Fruit fly (Drosophila melanogaster): ENCODE data around the gene CG12818.
"Not testable (repeated sequence)": the region's sequence is repeated elsewhere in the genome, so short reads cannot be mapped to it uniquely, and the experiment has no call there.

The CG12818 gene

DNA sequence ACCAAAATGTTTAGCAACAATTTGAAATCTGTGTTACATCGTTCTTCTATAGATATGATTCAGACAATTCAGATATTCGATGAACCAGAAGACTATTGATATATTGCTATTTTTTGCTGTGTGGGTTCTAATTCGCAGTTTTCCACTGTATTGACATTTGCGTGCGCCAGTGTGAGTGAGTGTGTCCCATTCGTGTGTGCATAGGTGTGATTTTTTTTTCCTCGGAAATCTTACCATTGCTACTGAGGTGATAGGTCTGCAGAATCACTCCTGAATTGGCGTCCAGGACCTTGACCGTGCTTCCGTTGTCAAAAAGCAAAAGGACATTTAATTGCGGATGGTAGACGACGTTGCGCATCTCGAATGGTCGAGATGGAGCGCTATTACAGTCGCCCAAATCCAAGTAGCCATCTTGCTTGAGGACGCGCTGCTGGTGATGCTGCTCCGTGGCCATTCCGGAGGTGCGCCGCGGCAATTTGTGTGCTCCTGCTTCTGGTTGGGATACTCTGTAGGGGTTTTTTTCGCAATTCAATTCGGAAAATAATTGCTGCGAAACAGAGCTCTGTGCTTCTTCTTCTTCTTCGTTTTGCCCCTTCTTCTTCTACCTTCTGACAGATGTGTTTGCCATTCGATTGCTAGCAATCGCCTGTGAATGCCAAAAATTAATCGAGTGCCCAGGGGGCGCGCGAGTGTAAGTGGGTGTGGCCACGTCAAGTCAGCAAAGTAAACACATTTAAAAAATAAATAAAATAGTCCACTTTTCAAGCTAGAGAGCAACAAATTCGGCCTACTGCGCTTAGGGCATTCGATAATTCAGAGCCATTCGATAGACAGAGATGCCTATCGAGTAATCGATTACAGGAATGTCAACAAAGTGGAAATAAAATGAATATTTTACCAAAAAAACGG, at the start of gene CG12818, which contains the start of gene Bruce:
CG12818 (plus strand) TSS at position 848 of the 909 bp plus-strand sequence.
Bruce (minus strand) TSS at position 620 of the 909 bp plus-strand sequence.
- TF ChIP-seq noc (tag; optimal IDR thresholded peaks at IDR 0.05): no peak

DNA sequence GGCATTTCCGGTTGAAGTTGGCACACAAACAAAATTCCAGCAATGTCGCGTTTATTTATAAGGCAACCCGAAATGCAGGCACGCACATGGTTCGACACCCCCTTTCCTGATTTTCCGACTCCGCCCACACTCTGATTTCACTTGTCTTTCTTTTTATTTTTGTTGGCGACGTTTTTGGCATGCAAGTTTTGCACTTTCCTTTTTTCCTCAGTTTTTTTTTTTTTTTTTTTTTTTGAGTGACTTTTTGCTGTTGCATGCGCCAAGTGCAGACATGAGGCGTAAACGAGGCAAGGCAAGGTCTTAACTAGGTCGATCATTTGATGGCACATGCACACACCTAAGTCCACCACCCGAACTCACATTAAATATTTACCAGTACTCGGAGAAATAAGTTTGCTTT, 49.3 kb upstream of the CG12818 start:
- no peak for TF ChIP-seq noc (tag; optimal IDR thresholded peaks at IDR 0.05)

DNA sequence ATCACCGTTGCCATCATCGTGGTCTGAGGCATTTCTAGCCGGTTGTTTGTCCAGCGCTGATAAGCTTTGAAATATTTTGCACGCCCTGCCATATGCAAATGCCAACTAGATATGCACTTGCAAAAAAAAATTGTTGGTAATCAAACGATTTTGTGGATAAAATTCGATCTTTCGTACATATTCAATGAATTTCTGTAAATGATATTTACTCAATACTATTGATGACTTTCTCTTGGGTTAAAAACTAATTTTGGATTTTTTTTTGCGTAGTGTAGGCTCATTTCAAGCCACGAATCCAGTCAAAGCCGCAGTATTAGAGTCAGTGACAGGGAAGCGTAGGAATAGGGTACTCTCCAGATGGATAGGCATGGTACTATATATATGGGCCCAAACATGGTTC, 48.3 kb upstream of the CG12818 start:
- no peak for TF ChIP-seq noc (tag; optimal IDR thresholded peaks at IDR 0.05)

DNA sequence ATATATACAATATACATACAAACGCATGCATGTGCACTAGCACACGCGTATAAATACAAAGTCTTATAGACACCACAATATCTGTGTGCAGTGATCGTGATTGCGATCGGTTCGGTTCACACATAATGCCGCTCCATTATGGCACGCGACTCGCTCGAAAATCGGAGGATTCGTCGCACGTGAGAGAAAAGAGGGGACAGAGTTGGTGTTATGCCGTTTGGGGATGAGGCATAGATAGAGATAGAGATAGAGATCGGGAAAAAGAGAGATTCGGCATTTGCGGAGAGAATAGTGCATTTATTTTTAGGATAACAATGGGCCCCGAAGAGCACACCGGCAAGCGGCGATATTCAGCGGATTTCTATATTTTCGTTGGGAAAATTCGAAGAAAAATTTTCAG, 47.2 kb upstream of the CG12818 start:
- no peak for TF ChIP-seq noc (tag; optimal IDR thresholded peaks at IDR 0.05)

DNA sequence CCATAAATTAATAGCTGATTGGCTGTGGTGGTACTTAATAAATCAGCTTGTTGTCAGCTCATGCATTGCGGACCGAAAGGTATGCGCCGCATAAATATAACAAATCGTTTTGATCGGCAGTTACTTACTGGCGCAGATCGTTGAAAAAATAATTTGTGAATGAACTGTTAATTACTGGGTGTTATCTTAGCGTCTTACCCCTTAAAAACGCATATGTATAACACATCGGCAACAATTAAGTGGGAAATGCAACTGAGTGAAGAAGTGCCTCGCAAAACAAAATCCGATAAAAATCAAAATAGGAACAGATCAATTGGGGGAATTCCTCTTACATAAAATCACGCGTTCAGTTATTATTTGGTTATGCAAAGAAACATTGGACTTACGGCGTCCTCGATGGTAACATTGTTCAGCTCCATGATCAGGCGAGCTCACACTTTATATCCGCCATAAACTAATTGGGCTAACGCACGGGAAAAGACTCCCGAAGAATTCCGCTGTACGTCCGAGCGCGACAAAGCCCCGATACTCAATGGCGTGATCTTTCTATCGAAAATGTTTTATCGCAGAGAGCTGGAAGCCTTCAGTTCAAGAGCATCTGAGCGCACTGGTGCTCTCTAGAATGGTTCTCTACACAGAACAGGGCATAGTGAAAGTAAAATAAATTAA, 20.2 kb upstream of the CG12818 start, which contains the start of gene CG6293:
CG6293 (minus strand) TSS at position 538 of the 669 bp plus-strand sequence.
- no peak for TF ChIP-seq noc (tag; optimal IDR thresholded peaks at IDR 0.05)

DNA sequence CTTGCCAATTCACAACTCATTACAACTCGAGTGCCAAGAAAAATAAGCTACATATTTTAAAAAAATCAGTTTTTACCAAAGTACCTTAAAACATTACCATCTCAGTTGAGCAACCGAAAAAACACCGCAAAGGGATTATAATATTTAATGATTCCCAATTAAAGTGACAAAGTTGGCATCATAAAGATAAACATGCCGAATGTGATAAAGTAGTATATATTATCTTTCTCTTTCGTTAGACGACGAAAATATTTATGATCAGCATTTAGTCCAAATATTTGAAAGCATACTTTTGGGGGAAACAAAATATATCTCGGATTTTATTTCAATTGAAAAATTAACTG, 19.7 kb upstream of the CG12818 start:
- TF ChIP-seq noc (tag; optimal IDR thresholded peaks at IDR 0.05): no peak

DNA sequence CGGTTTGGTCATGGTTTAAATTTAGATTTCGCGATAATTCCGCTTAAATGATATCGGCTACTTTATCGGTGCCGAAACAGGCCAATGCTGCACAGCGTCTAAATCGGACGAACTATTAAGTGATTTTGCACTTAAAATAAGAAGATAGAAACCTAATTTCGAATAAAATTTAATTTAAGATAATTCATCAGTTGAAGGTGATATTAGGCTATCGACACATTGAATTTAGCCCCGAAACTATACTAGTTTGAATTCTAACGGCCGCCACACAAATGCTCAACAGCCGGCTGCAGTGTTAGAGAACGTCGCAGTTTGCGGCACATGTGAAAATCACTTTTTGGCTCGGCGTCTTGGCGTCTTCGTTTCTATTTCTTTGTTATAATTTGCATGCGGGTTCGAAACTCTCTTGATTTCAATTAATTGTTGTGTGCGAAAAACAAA, 1.5 kb downstream of the CG12818 start, which contains the start of gene sle:
sle (plus strand) TSS at position 293 of the 441 bp plus-strand sequence.
- no peak for TF ChIP-seq noc (tag; optimal IDR thresholded peaks at IDR 0.05)

DNA sequence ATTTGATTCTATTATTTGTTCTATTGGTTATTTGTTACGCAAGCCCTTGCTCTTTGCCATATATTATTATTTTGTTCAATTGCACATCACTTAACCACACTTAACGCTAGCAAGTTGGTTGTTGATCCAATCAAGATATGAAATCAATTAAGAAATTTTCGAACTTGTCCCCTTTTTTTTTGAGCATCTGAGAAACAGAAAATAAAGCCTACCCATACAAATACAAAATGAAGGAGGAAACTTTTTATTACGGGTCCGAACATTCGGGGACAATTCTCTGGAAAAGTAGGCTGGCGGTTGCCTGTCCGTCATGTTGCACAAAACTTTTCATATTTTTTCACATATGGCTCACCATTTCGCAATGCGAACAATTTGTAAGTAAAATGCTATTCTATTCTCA, 6.7 kb downstream of the CG12818 start, which contains the start of gene CG12592:
CG12592 (plus strand) TSS at position 301 of the 400 bp plus-strand sequence.
- not testable (repeated sequence) for TF ChIP-seq noc (tag; optimal IDR thresholded peaks at IDR 0.05)

DNA sequence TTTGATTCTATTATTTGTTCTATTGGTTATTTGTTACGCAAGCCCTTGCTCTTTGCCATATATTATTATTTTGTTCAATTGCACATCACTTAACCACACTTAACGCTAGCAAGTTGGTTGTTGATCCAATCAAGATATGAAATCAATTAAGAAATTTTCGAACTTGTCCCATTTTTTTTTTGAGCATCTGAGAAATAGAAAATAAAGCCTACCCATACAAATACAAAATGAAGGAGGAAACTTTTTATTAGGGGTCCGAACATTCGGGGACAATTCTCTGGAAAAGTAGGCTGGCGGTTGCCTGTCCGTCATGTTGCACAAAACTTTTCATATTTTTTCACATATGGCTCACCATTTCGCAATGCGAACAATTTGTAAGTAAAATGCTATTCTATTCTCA, 9.3 kb downstream of the CG12818 start, which contains the start of gene CG18545:
CG18545 (plus strand) TSS at position 301 of the 400 bp plus-strand sequence.
- TF ChIP-seq noc (tag; optimal IDR thresholded peaks at IDR 0.05): not testable (repeated sequence)

DNA sequence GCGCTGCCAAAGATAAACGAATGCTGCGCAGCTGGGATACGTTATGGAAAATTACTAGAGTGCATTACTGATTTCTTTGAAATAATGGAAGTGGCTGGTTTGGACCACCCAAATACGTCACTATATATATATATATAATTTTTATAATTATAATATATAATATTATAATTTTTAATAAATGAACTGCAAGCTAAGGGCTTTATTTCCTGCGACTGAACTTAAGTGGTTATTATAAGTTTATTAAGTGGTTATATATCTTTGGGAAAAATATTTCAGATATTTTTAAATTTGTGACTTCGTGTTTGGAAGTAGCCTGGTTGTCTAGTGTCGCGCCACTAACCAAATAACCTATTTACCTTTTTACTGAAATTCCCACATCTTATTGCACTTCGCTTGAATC, 17.1 kb downstream of the CG12818 start, which contains the start of gene CG31406:
CG31406 (plus strand) TSS at position 301 of the 400 bp plus-strand sequence.
- not testable (repeated sequence) for TF ChIP-seq noc (tag; optimal IDR thresholded peaks at IDR 0.05)

DNA sequence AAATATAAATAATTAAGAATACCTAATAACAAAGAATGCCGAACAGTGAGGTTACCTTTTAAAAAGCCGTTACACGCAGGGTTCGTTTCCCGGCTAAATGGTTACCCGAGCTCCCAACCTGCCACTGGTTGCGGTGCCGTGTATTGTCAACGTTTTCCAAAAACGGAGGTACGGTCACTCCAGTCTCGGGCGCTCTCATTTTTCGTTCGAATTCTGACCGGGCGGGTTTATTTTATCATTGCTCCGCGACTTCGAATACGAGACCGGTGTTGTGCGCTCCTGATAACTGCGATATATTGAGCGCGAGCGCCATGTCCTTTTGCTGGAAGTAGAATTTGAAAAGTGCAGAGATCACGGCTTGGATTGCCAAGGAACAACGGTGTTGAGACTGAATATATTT, 18.6 kb downstream of the CG12818 start, which contains the start of gene jumu:
jumu (plus strand) TSS at position 196 of the 400 bp plus-strand sequence.
- TF ChIP-seq noc (tag; optimal IDR thresholded peaks at IDR 0.05): no peak

DNA sequence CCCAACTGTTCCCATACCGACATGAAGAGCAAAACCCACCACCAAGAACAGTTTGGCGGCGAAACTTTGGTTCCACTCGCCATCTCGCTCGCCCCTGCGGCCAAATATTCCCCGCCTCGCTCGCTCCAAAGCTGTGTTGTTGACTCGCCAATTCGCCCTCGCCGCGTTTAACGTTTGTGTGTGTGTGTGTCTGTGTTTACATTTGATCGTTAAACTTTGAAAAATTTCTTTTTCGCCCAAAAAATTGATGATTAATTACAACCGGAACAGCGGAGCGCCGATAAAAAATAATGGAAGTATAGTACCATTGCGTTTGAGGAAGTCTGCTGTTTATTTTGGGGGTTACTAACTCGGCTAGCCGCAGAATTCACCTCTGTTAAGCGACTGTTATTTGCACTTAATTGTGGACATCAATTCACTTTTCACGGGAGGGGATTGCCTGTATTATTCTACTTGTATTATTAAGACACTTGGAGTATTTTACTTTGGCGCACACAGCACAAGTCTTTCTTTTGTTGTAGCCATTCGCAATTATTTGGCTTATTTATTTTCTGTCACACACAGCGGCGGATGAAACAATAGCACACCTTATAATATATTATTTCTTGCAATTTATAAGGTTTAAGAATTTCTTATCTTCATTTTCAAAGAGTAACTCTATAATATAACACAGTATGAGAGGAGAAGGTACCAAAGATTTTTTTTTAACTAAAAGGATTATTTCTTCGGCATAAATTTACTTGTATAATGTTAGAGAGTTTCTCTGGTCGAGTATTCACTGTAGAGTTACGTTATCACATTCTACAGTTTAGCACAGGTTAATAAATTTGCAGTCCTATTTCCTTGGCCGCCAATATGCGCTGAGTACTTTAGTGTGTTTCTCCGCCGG, 19.6 kb downstream of the CG12818 start:
- TF ChIP-seq noc (tag; optimal IDR thresholded peaks at IDR 0.05): peak; percentile 84

DNA sequence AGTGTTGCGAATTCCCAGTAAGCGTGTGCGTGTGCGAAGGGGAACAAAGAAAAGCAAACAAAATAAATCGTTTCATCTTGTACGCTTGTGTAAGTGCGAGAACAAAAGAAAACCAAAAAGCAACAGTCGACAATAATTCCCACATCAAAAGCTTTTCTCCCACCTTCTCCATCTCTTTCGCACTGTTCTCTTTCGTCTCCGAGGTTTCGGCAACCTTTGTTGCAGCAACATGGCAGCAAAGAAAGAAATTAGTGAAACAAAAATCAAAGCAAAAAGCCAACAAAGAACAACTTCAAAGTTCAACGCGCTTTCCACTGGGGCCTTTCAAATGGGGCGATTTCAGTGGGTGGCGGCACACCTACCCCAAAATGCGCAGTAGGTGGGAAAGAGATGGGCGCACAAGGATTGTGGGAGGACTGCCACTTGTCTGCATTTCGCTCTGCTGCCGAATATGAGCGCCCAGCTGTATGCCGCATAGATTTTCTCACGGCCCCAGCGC, 20.6 kb downstream of the CG12818 start:
- no peak for TF ChIP-seq noc (tag; optimal IDR thresholded peaks at IDR 0.05)

DNA sequence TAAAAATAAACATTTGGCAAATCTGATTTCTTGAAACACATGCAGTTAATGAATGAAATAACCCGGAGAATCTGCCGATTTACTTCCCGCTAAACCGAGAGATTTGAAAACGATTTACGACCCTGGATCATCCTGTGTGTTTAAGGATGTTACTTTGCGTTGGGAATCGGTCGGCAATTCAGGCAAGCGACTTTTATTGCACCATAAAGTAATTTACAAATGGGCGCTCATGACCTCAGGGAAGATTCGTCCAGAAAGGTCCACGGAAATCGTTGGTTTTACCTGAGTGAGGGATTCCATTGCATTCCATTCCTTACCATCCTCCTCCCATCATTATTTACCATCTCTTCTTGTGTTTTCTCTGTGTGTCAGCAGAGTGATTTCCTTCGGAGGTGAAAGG, 21.5 kb downstream of the CG12818 start:
- no peak for TF ChIP-seq noc (tag; optimal IDR thresholded peaks at IDR 0.05)
